Fruit fly (Drosophila melanogaster) Kc167 (cell line): ENCODE measurements around the gene Xrp1.

Experiments
- Myc ChIP-seq: fragments of >200 bp; optimal IDR thresholded peaks from 2 replicates; lab custom pipeline; 2017; ENCODE audit warnings: missing external identifiers
- Sin3A ChIP-seq: fragments of >200 bp; optimal IDR thresholded peaks from 2 replicates; lab custom pipeline; 2018; ENCODE audit warnings: missing external identifiers
- h ChIP-seq: fragments of >200 bp; optimal IDR thresholded peaks from 3 replicates; lab custom pipeline; 2018; ENCODE audit warnings: missing external identifiers
- insv ChIP-seq: fragments of >200 bp; optimal IDR thresholded peaks from 3 replicates; lab custom pipeline; 2018; ENCODE audit warnings: missing external identifiers
- psq ChIP-seq: fragments of >200 bp; optimal IDR thresholded peaks from 2 replicates; lab custom pipeline; 2017; ENCODE audit warnings: missing external identifiers
- ttk ChIP-seq: sonication (Bioruptor generic); optimal IDR thresholded peaks from 2 replicates; lab custom pipeline; 2017; ENCODE audit warnings: missing external identifiers

Xrp1 gene

dm6 chr3R:18914594-18915275 lies at the start of gene Xrp1:
Gene Xrp1, plus strand, starts transcription at chr3R:18914968.
- no peak for TF ChIP-seq insv
- no peak for TF ChIP-seq psq (lab: Kevin White, UChicago)
- no peak for TF ChIP-seq h (lab: Kevin White, UChicago)
- TF ChIP-seq ttk (lab: Kevin White, UChicago): no peak
- TF ChIP-seq Myc (lab: Kevin White, UChicago): no peak
- no peak for TF ChIP-seq Sin3A (lab: Kevin White, UChicago)

- no peak for TF ChIP-seq Sin3A (lab: Kevin White, UChicago)
These were observed 39.5 kb upstream of the Xrp1 start, which contains the start of gene CG14298 for dm6 chr3R:18875228-18875627. Gene CG14298, plus strand, starts transcription at chr3R:18875528.

dm6 chr3R:18895227-18895626 lies 19.5 kb upstream of the Xrp1 start:
- no peak for TF ChIP-seq Sin3A (lab: Kevin White, UChicago)

- TF ChIP-seq Sin3A (lab: Kevin White, UChicago): no peak
- TF ChIP-seq psq (lab: Kevin White, UChicago): no peak
- TF ChIP-seq ttk (lab: Kevin White, UChicago): no peak
- TF ChIP-seq h (lab: Kevin White, UChicago): no peak
- TF ChIP-seq insv: no peak
- no peak for TF ChIP-seq Myc (lab: Kevin White, UChicago)
These were observed 16.9 kb upstream of the Xrp1 start, which contains the start of gene CG14297 for dm6 chr3R:18897821-18898220. Gene CG14297, plus strand, starts transcription at chr3R:18898121.

- TF ChIP-seq Sin3A (lab: Kevin White, UChicago): no peak
- TF ChIP-seq insv: no peak
- TF ChIP-seq ttk (lab: Kevin White, UChicago): no peak
- TF ChIP-seq Myc (lab: Kevin White, UChicago): no peak
- no peak for TF ChIP-seq psq (lab: Kevin White, UChicago)
- TF ChIP-seq h (lab: Kevin White, UChicago): no peak
These were observed 15.6 kb upstream of the Xrp1 start, which contains the start of gene Rh2 for dm6 chr3R:18899123-18899522. Gene Rh2, plus strand, starts transcription at chr3R:18899423.

dm6 chr3R:18902164-18902563 lies 12.6 kb upstream of the Xrp1 start, which contains the start of gene CG14294:
Gene CG14294, minus strand, starts transcription at chr3R:18902264.
- TF ChIP-seq ttk (lab: Kevin White, UChicago): no peak
- no peak for TF ChIP-seq Myc (lab: Kevin White, UChicago)
- TF ChIP-seq insv: no peak
- TF ChIP-seq psq (lab: Kevin White, UChicago): no peak
- TF ChIP-seq h (lab: Kevin White, UChicago): no peak
- no peak for TF ChIP-seq Sin3A (lab: Kevin White, UChicago)

dm6 chr3R:18902858-18903257 lies 11.9 kb upstream of the Xrp1 start, which contains the start of gene CG34284:
Gene CG34284, minus strand, starts transcription at chr3R:18902933.
- TF ChIP-seq insv (no peak), h (lab: Kevin White, UChicago) (no peak), Sin3A (lab: Kevin White, UChicago) (no peak), Myc (lab: Kevin White, UChicago) (no peak), psq (lab: Kevin White, UChicago) (no peak)

- TF ChIP-seq Myc (lab: Kevin White, UChicago): no peak
- TF ChIP-seq h (lab: Kevin White, UChicago): no peak
- TF ChIP-seq psq (lab: Kevin White, UChicago): no peak
- TF ChIP-seq ttk (lab: Kevin White, UChicago): no peak
- no peak for TF ChIP-seq Sin3A (lab: Kevin White, UChicago)
- TF ChIP-seq insv: no peak
These were observed 9.2 kb upstream of the Xrp1 start, which contains the start of gene CG14292 for dm6 chr3R:18905555-18905920. Gene CG14292, minus strand, starts transcription at chr3R:18905655.

- TF ChIP-seq ttk (lab: Kevin White, UChicago): no peak
- no peak for TF ChIP-seq insv
- TF ChIP-seq h (lab: Kevin White, UChicago): no peak
- TF ChIP-seq Myc (lab: Kevin White, UChicago): no peak
- TF ChIP-seq Sin3A (lab: Kevin White, UChicago): no peak
- no peak for TF ChIP-seq psq (lab: Kevin White, UChicago)
These were observed 8.6 kb upstream of the Xrp1 start, which contains the start of gene EndoA for dm6 chr3R:18905921-18906878. Gene EndoA, plus strand, starts transcription at chr3R:18906609.

- TF ChIP-seq h (lab: Kevin White, UChicago): no peak
These were observed 4.4 kb upstream of the Xrp1 start for dm6 chr3R:18910336-18910735.

- no peak for TF ChIP-seq insv
- TF ChIP-seq Sin3A (lab: Kevin White, UChicago): no peak
- no peak for TF ChIP-seq Myc (lab: Kevin White, UChicago)
- no peak for TF ChIP-seq h (lab: Kevin White, UChicago)
- TF ChIP-seq ttk (lab: Kevin White, UChicago): no peak
- TF ChIP-seq psq (lab: Kevin White, UChicago): no peak
These were observed 3.8 kb upstream of the Xrp1 start for dm6 chr3R:18910923-18911322.
